Worm (Caenorhabditis elegans) whole organism, dauer: ENCODE measurements around the gene hsp-12.2.

Experiments
- unc-62 ChIP-seq: sonication (generic microtip); optimal IDR thresholded peaks from 2 replicates; lab custom pipeline; 2017; ENCODE audit warnings: missing biosample characterization, missing genetic modification reagents, missing genetic modification characterization

Gene hsp-12.2

ce11 chrIII:8137777-8138176, at the start of gene hsp-12.2:
Gene hsp-12.2, plus strand, starts transcription at chrIII:8138077.
- TF ChIP-seq unc-62 = no peak

- TF ChIP-seq unc-62 = no peak
Measured at ce11 chrIII:8088235-8088634, 49.6 kb upstream of the hsp-12.2 start, which contains the start of gene vms-1. Gene vms-1, plus strand, starts transcription at chrIII:8088535.

- TF ChIP-seq unc-62 = no peak
Measured at ce11 chrIII:8091408-8091807, 46.5 kb upstream of the hsp-12.2 start, which contains the start of gene idi-1. Gene idi-1, plus strand, starts transcription at chrIII:8091708.

- TF ChIP-seq unc-62 = no peak
Measured at ce11 chrIII:8093079-8093623, 44.7 kb upstream of the hsp-12.2 start, which contains the start of gene K06H7.2. Gene K06H7.2, plus strand, starts transcription at chrIII:8093573.

ce11 chrIII:8098116-8098515, 39.8 kb upstream of the hsp-12.2 start, which contains the start of gene K06H7.8:
Gene K06H7.8, minus strand, starts transcription at chrIII:8098216.
- no peak for TF ChIP-seq unc-62

- TF ChIP-seq unc-62 = no peak
Measured at ce11 chrIII:8099022-8099421, 38.9 kb upstream of the hsp-12.2 start, which contains the start of gene K06H7.1. Gene K06H7.1, plus strand, starts transcription at chrIII:8099322.

ce11 chrIII:8100960-8101359, 36.9 kb upstream of the hsp-12.2 start, which contains the start of gene plk-1:
Gene plk-1, plus strand, starts transcription at chrIII:8101348.
- no peak for TF ChIP-seq unc-62

- TF ChIP-seq unc-62 = no peak
Measured at ce11 chrIII:8105771-8106170, 32.1 kb upstream of the hsp-12.2 start.

- TF ChIP-seq unc-62 = no peak
Measured at ce11 chrIII:8106476-8106875, 31.4 kb upstream of the hsp-12.2 start.

- no peak for TF ChIP-seq unc-62
Measured at ce11 chrIII:8108490-8108889, 29.4 kb upstream of the hsp-12.2 start, which contains the start of gene C14B9.3. Gene C14B9.3, plus strand, starts transcription at chrIII:8108790.

- no peak for TF ChIP-seq unc-62
Measured at ce11 chrIII:8109459-8110057, 28.3 kb upstream of the hsp-12.2 start.

ce11 chrIII:8111347-8111746, 26.5 kb upstream of the hsp-12.2 start:
- no peak for TF ChIP-seq unc-62

ce11 chrIII:8115877-8116276, 22.0 kb upstream of the hsp-12.2 start:
- no peak for TF ChIP-seq unc-62

ce11 chrIII:8117155-8117554, 20.7 kb upstream of the hsp-12.2 start:
- TF ChIP-seq unc-62 = no peak

ce11 chrIII:8121132-8121531, 16.7 kb upstream of the hsp-12.2 start, which contains the start of gene gei-8:
Gene gei-8, minus strand, starts transcription at chrIII:8121232.
- no peak for TF ChIP-seq unc-62

ce11 chrIII:8121923-8122322, 16.0 kb upstream of the hsp-12.2 start:
- TF ChIP-seq unc-62 = no peak

ce11 chrIII:8124323-8124722, 13.6 kb upstream of the hsp-12.2 start:
- no peak for TF ChIP-seq unc-62

ce11 chrIII:8125234-8125633, 12.6 kb upstream of the hsp-12.2 start:
- no peak for TF ChIP-seq unc-62
